Worm (Caenorhabditis elegans): Measurements from ENCODE around the gene sto-1.

- TF ChIP-seq hmg-4 (GFP tag; optimal IDR thresholded peaks at IDR 0.05) (no peak), ama-1 (optimal IDR thresholded peaks at IDR 0.05) (no peak), F13C5.2 (tag; optimal IDR thresholded peaks at IDR 0.05) (no peak), scrt-1 (GFP tag; IDR thresholded peaks at IDR 0.05) (no peak), B0310.2 (tag; optimal IDR thresholded peaks at IDR 0.05) (no peak), ets-7 (tag; optimal IDR thresholded peaks at IDR 0.05) (no peak), pes-1 (GFP tag; IDR thresholded peaks at IDR 0.05) (no peak), ceh-36 (tag; optimal IDR thresholded peaks at IDR 0.05) (no peak), flt-1 (GFP tag; IDR thresholded peaks at IDR 0.05) (no peak), tbx-11 (GFP tag; IDR thresholded peaks at IDR 0.05) (no peak), hmbx-1 (tag; optimal IDR thresholded peaks at IDR 0.05) (no peak)
Observed at ce11 chrX:7573572-7573628, 10.8 kb downstream of the sto-1 start, which contains the start of the genes unc-98 and F08C6.18.

Data from whole organism, early embryonic.